Worm (Caenorhabditis elegans): Measurements from ENCODE around the gene B0563.6.
"Not testable (repeated sequence)": the region's sequence is repeated elsewhere in the genome, so short reads cannot be mapped to it uniquely, and the experiment has no call there.

The B0563.6 gene

DNA sequence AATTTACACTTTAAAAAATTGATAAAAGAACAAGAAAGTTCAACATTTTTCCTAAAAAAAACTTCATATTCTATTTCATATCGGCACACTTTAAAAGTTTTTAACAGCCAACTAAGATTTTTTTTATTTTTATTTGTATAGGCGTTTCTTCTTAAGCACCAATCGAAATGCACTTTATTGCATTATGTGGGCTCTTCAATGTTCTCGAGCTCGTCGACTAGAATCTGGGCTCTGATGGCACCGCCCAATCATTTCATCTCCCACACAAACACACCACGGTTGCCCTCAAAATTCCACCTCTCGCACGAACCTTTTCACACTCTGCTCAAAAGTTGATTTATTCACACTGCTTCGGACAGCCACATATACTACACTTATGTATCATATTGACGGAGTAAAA, at the start of gene B0563.6:
TSS of gene B0563.6 (plus strand) at position 301 of the 400 bp plus-strand sequence.
- TF ChIP-seq lir-1 (GFP tag; conservative IDR thresholded peaks at IDR 0.05) (no peak), atf-7 (tag; optimal IDR thresholded peaks at IDR 0.05) (no peak), lin-35 (GFP tag; optimal IDR thresholded peaks at IDR 0.05) (no peak), nfya-1 (tag; optimal IDR thresholded peaks at IDR 0.05; ENCODE audit: borderline replicate concordance, insufficient read depth) (no peak), D2030.7 (GFP tag; IDR thresholded peaks at IDR 0.05) (no peak), snpc-4 (GFP tag; optimal IDR thresholded peaks at IDR 0.05) (no peak), snpc-4 (tag; optimal IDR thresholded peaks at IDR 0.05) (no peak)

ce11 chrX:9088620-9089019, 48.9 kb upstream of the B0563.6 start:
- TF ChIP-seq rec-8 (tag; optimal IDR thresholded peaks at IDR 0.05) (no peak), lin-26 (GFP tag; IDR thresholded peaks at IDR 0.05) (no peak), bed-1 (GFP tag; IDR thresholded peaks at IDR 0.05) (no peak), mel-28 (tag; optimal IDR thresholded peaks at IDR 0.05; ENCODE audit: borderline replicate concordance) (no peak), snpc-1.1 (tag; optimal IDR thresholded peaks at IDR 0.05; ENCODE audit: insufficient read depth) (no peak), let-607 (tag; optimal IDR thresholded peaks at IDR 0.05) (no peak), snpc-4 (GFP tag; optimal IDR thresholded peaks at IDR 0.05) (no peak), snpc-4 (tag; optimal IDR thresholded peaks at IDR 0.05) (no peak), him-1 (tag; optimal IDR thresholded peaks at IDR 0.05) (no peak), D2030.7 (GFP tag; IDR thresholded peaks at IDR 0.05) (no peak), atf-7 (tag; optimal IDR thresholded peaks at IDR 0.05) (no peak)

- TF ChIP-seq B0035.1 (tag; optimal IDR thresholded peaks at IDR 0.05) = no peak
- no peak for TF ChIP-seq mxl-1 (tag; optimal IDR thresholded peaks at IDR 0.05)
Observed at ce11 chrX:9089536-9089935, 48.0 kb upstream of the B0563.6 start.

- TF ChIP-seq lin-26 (GFP tag; IDR thresholded peaks at IDR 0.05) (peak; percentile 74; the same call in 1 of the 2 replicates), snpc-3.4 (tag; optimal IDR thresholded peaks at IDR 0.05) (peak; percentile 68), tbp1 (GFP tag; optimal IDR thresholded peaks at IDR 0.05) (peak; percentile 87), rec-8 (tag; optimal IDR thresholded peaks at IDR 0.05) (peak in 1 of 2 experiments; percentile 44), ztf-25 (GFP tag; IDR thresholded peaks at IDR 0.05) (peak; percentile 8; the same call in 1 of the 2 replicates), athp-1 (tag; optimal IDR thresholded peaks at IDR 0.05) (peak; percentile 2), attf-6 (GFP tag; IDR thresholded peaks at IDR 0.05) (0 out of 2 replicates have a peak, but pooled peaks have one; percentile 58), madf-6 (GFP tag; IDR thresholded peaks at IDR 0.05) (0 out of 2 replicates have a peak, but pooled peaks have one; percentile 34), die-1 (tag; optimal IDR thresholded peaks at IDR 0.05) (peak; percentile 58), ztf-18 (tag; optimal IDR thresholded peaks at IDR 0.05) (peak; percentile 27), B0261.1 (tag; optimal IDR thresholded peaks at IDR 0.05) (peak; percentile 82), hmg-1.2 (GFP tag; IDR thresholded peaks at IDR 0.05) (peak; percentile 65), nhr-90 (tag; optimal IDR thresholded peaks at IDR 0.05) (peak; percentile 16), mes-4 (tag; optimal IDR thresholded peaks at IDR 0.05) (peak; percentile 55), madf-3 (GFP tag; IDR thresholded peaks at IDR 0.05) (0 out of 2 replicates have a peak, but pooled peaks have one; percentile 12), rpc-1 (optimal IDR thresholded peaks at IDR 0.05) (peak; percentile 78), rpc-1 (tag; optimal IDR thresholded peaks at IDR 0.05) (peak; percentile 82), egrh-3 (GFP tag; IDR thresholded peaks at IDR 0.05) (peak; percentile 15; the same call in 1 of the 2 replicates), mxl-1 (tag; optimal IDR thresholded peaks at IDR 0.05) (peak; percentile 17), D2030.7 (GFP tag; IDR thresholded peaks at IDR 0.05) (0 out of 2 replicates have a peak, but pooled peaks have one; percentile 39), F37B4.10 (GFP tag; IDR thresholded peaks at IDR 0.05) (0 out of 2 replicates have a peak, but pooled peaks have one; percentile 84), ama-1 (GFP tag; optimal IDR thresholded peaks at IDR 0.05) (peak in 1 of 2 experiments; percentile 34), ZK185.1 (tag; optimal IDR thresholded peaks at IDR 0.05; ENCODE audit: poor library complexity, severe bottlenecking) (peak; percentile 15), lin-54 (GFP tag; optimal IDR thresholded peaks at IDR 0.05) (peak; percentile 5), nhr-120 (GFP tag; IDR thresholded peaks at IDR 0.05) (0 out of 2 replicates have a peak, but pooled peaks have one; percentile 63), F49E8.2 (tag; optimal IDR thresholded peaks at IDR 0.05; ENCODE audit: insufficient read depth) (peak; percentile 39), nfyb-1 (GFP tag; IDR thresholded peaks at IDR 0.05) (peak; percentile 64; the same call in 1 of the 2 replicates), T07F8.4 (tag; optimal IDR thresholded peaks at IDR 0.05) (peak; percentile 26), ekl-4 (GFP tag; IDR thresholded peaks at IDR 0.05) (peak; percentile 47; the same call in 1 of the 2 replicates)
- not testable (repeated sequence) for TF ChIP-seq ama-1 (optimal IDR thresholded peaks at IDR 0.05)
Observed at ce11 chrX:9090562-9090961, 46.9 kb upstream of the B0563.6 start.
